Worm (Caenorhabditis elegans): Measurements from ENCODE around the gene srxa-16.

- TF ChIP-seq ceh-43 (GFP tag; optimal IDR thresholded peaks at IDR 0.05) (no peak), lin-13 (tag; optimal IDR thresholded peaks at IDR 0.05) (no peak), unc-62 (GFP tag; optimal IDR thresholded peaks at IDR 0.05) (no peak), nhr-12 (tag; optimal IDR thresholded peaks at IDR 0.05) (no peak), cnd-1 (tag; optimal IDR thresholded peaks at IDR 0.05) (no peak), lsy-2 (tag; optimal IDR thresholded peaks at IDR 0.05) (no peak), elt-3 (tag; optimal IDR thresholded peaks at IDR 0.05) (no peak), snpc-4 (tag; optimal IDR thresholded peaks at IDR 0.05) (no peak), ceh-83 (GFP tag; optimal IDR thresholded peaks at IDR 0.05) (no peak), ztf-11 (tag; optimal IDR thresholded peaks at IDR 0.05) (no peak), unc-120 (tag; optimal IDR thresholded peaks at IDR 0.05; ENCODE audit: poor library complexity, severe bottlenecking) (no peak), mep-1 (tag; optimal IDR thresholded peaks at IDR 0.05) (no peak), nhr-76 (tag; optimal IDR thresholded peaks at IDR 0.05) (no peak)
Observed at ce11 chrV:16131249-16131648, 17.1 kb upstream of the srxa-16 start, which contains the start of gene fbxa-142.

Data from whole organism, mixed stage, embryonic.